Worm (Caenorhabditis elegans): ENCODE results near the gene C34C12.2.
A peak's percentile ranks its signal among the peaks of the same experiment; 100 is the strongest.

Gene C34C12.2

ce11 chrIII:3503286-3503685 is 49.7 kb downstream of the C34C12.2 start, which contains the start of gene rpl-16:
Gene rpl-16, minus strand, starts transcription at chrIII:3503604.
- TF ChIP-seq jun-1 (tag; optimal IDR thresholded peaks at IDR 0.05) (no peak), mdl-1 (tag; optimal IDR thresholded peaks at IDR 0.05) (no peak), nhr-67 (tag; optimal IDR thresholded peaks at IDR 0.05) (no peak), nhr-25 (tag; optimal IDR thresholded peaks at IDR 0.05) (no peak), skn-1 (tag; optimal IDR thresholded peaks at IDR 0.05) (no peak), tbx-2 (tag; optimal IDR thresholded peaks at IDR 0.05) (no peak), nhr-23 (tag; optimal IDR thresholded peaks at IDR 0.05) (no peak), nhr-43 (tag; optimal IDR thresholded peaks at IDR 0.05; ENCODE audit: poor library complexity, severe bottlenecking) (no peak), lin-15B (tag; optimal IDR thresholded peaks at IDR 0.05) (no peak)

ce11 chrIII:3504239-3504638 is 50.7 kb downstream of the C34C12.2 start:
- no peak for TF ChIP-seq nhr-76 (tag; optimal IDR thresholded peaks at IDR 0.05)
- no peak for TF ChIP-seq ztf-11 (tag; optimal IDR thresholded peaks at IDR 0.05)
- no peak for TF ChIP-seq nhr-77 (tag; optimal IDR thresholded peaks at IDR 0.05)
- no peak for TF ChIP-seq ceh-28 (tag; optimal IDR thresholded peaks at IDR 0.05)
- TF ChIP-seq nhr-28 (tag; optimal IDR thresholded peaks at IDR 0.05): no peak
- TF ChIP-seq daf-12 (tag; optimal IDR thresholded peaks at IDR 0.05): no peak
- no peak for TF ChIP-seq lin-39 (tag; optimal IDR thresholded peaks at IDR 0.05)
- TF ChIP-seq nhr-11 (tag; optimal IDR thresholded peaks at IDR 0.05): no peak
- TF ChIP-seq egl-5 (tag; optimal IDR thresholded peaks at IDR 0.05): no peak
- no peak for TF ChIP-seq unc-39 (tag; optimal IDR thresholded peaks at IDR 0.05)
- no peak for TF ChIP-seq pha-4 (tag; optimal IDR thresholded peaks at IDR 0.05)
- TF ChIP-seq nhr-23 (tag; optimal IDR thresholded peaks at IDR 0.05): no peak
- no peak for TF ChIP-seq jun-1 (tag; optimal IDR thresholded peaks at IDR 0.05)
- TF ChIP-seq aly-2 (tag; optimal IDR thresholded peaks at IDR 0.05): no peak
- no peak for TF ChIP-seq mdl-1 (tag; optimal IDR thresholded peaks at IDR 0.05)
- no peak for TF ChIP-seq snpc-4 (tag; optimal IDR thresholded peaks at IDR 0.05)

- peak; percentile 94 for TF ChIP-seq nfya-1 (tag; optimal IDR thresholded peaks at IDR 0.05; ENCODE audit: insufficient read depth)
- TF ChIP-seq egl-27 (tag; optimal IDR thresholded peaks at IDR 0.05): no peak
- TF ChIP-seq lin-15B (tag; optimal IDR thresholded peaks at IDR 0.05): peak; percentile 90
- peak; percentile 60 for TF ChIP-seq skn-1 (tag; optimal IDR thresholded peaks at IDR 0.05)
- TF ChIP-seq ceh-82 (tag; optimal IDR thresholded peaks at IDR 0.05): no peak
- TF ChIP-seq fos-1 (tag; optimal IDR thresholded peaks at IDR 0.05): no peak
- no peak for TF ChIP-seq ceh-16 (tag; optimal IDR thresholded peaks at IDR 0.05)
- TF ChIP-seq lsy-12 (tag; optimal IDR thresholded peaks at IDR 0.05): peak; percentile 49
- TF ChIP-seq elt-2 (tag; optimal IDR thresholded peaks at IDR 0.05): peak; percentile 47
- peak; percentile 68 for TF ChIP-seq ama-1 (optimal IDR thresholded peaks at IDR 0.05)
- peak; percentile 84 for TF ChIP-seq nhr-23 (tag; optimal IDR thresholded peaks at IDR 0.05)
- TF ChIP-seq pha-4 (tag; optimal IDR thresholded peaks at IDR 0.05): peak; percentile 91
- TF ChIP-seq nhr-11 (tag; optimal IDR thresholded peaks at IDR 0.05): no peak
- peak; percentile 67 for TF ChIP-seq lin-39 (tag; optimal IDR thresholded peaks at IDR 0.05)
- TF ChIP-seq elt-3 (tag; optimal IDR thresholded peaks at IDR 0.05): no peak
- TF ChIP-seq tbx-2 (tag; optimal IDR thresholded peaks at IDR 0.05): no peak
- peak; percentile 73 for TF ChIP-seq snpc-4 (tag; optimal IDR thresholded peaks at IDR 0.05)
- peak; percentile 73 for TF ChIP-seq ztf-4 (tag; optimal IDR thresholded peaks at IDR 0.05)
- no peak for TF ChIP-seq ztf-11 (tag; optimal IDR thresholded peaks at IDR 0.05)
- TF ChIP-seq fkh-2 (tag; optimal IDR thresholded peaks at IDR 0.05): no peak
- peak; percentile 73 for TF ChIP-seq pqm-1 (tag; optimal IDR thresholded peaks at IDR 0.05)
- TF ChIP-seq mdl-1 (tag; optimal IDR thresholded peaks at IDR 0.05): no peak
- no peak for TF ChIP-seq nhr-12 (tag; optimal IDR thresholded peaks at IDR 0.05)
- TF ChIP-seq jun-1 (tag; optimal IDR thresholded peaks at IDR 0.05): peak; percentile 70
- no peak for TF ChIP-seq nhr-76 (tag; optimal IDR thresholded peaks at IDR 0.05)
- TF ChIP-seq unc-62 (GFP tag; optimal IDR thresholded peaks at IDR 0.05): no peak
- TF ChIP-seq fkh-10 (GFP tag; optimal IDR thresholded peaks at IDR 0.05): peak; percentile 39
- TF ChIP-seq unc-39 (tag; optimal IDR thresholded peaks at IDR 0.05): no peak
- TF ChIP-seq nhr-237 (tag; optimal IDR thresholded peaks at IDR 0.05): no peak
- no peak for TF ChIP-seq nhr-77 (tag; optimal IDR thresholded peaks at IDR 0.05)
- no peak for TF ChIP-seq aly-2 (tag; optimal IDR thresholded peaks at IDR 0.05)
- TF ChIP-seq nhr-25 (tag; optimal IDR thresholded peaks at IDR 0.05): peak; percentile 93
- peak; percentile 83 for TF ChIP-seq egl-5 (tag; optimal IDR thresholded peaks at IDR 0.05)
- TF ChIP-seq nhr-43 (tag; optimal IDR thresholded peaks at IDR 0.05; ENCODE audit: poor library complexity, severe bottlenecking): peak; percentile 18
- no peak for TF ChIP-seq mml-1 (tag; optimal IDR thresholded peaks at IDR 0.05)
- TF ChIP-seq ceh-28 (tag; optimal IDR thresholded peaks at IDR 0.05): peak; percentile 44
- peak; percentile 79 for TF ChIP-seq hmg-11 (tag; optimal IDR thresholded peaks at IDR 0.05)
- TF ChIP-seq nhr-67 (tag; optimal IDR thresholded peaks at IDR 0.05): no peak
- peak; percentile 57 for TF ChIP-seq R02D3.7 (tag; optimal IDR thresholded peaks at IDR 0.05)
- TF ChIP-seq daf-12 (tag; optimal IDR thresholded peaks at IDR 0.05): no peak
- no peak for TF ChIP-seq ceh-9 (tag; optimal IDR thresholded peaks at IDR 0.05)
Measured at ce11 chrIII:3505051-3505548, 51.5 kb downstream of the C34C12.2 start, which contains the start of gene lias-1. Gene lias-1, minus strand, starts transcription at chrIII:3505101.

Data from whole organism, L3 larva.